Worm (Caenorhabditis elegans): ENCODE results near the gene affl-1.

ce11 chrIII:400898-401297, 39.1 kb upstream of the affl-1 start:
- TF ChIP-seq flt-1 (GFP tag; IDR thresholded peaks at IDR 0.05) = no peak
- TF ChIP-seq cog-1 (tag; optimal IDR thresholded peaks at IDR 0.05) = no peak
- no peak for TF ChIP-seq tab-1 (GFP tag; IDR thresholded peaks at IDR 0.05)
- no peak for TF ChIP-seq ztf-23 (GFP tag; IDR thresholded peaks at IDR 0.05)
- no peak for TF ChIP-seq ref-1 (GFP tag; conservative IDR thresholded peaks at IDR 0.05)
- TF ChIP-seq ztf-29 (GFP tag; IDR thresholded peaks at IDR 0.05) = no peak
- no peak for TF ChIP-seq klf-2 (GFP tag; conservative IDR thresholded peaks at IDR 0.05)
- TF ChIP-seq med-1 (GFP tag; optimal IDR thresholded peaks at IDR 0.05; ENCODE audit: insufficient read depth) = no peak
- no peak for TF ChIP-seq T22C8.4 (GFP tag; IDR thresholded peaks at IDR 0.05)
